Worm (Caenorhabditis elegans) whole organism, young adult: ENCODE data around the gene F37A8.5.

ENCODE experiments used
- C17E4.6 ChIP-seq: fragments of 200-800 bp; sonication (Bioruptor generic); IDR thresholded peaks from 2 replicates; pipeline ENCODE4 v1.3.6; 2022; ENCODE audit warnings: missing genetic modification reagents, missing genetic modification characterization, missing compliant biosample characterization
- D2030.7 ChIP-seq: fragments of 200-800 bp; sonication (Bioruptor generic); IDR thresholded peaks from 2 replicates; pipeline ENCODE4 v1.3.6; 2022; ENCODE audit warnings: missing genetic modification reagents, missing genetic modification characterization, missing compliant biosample characterization
- F33H1.4 ChIP-seq: fragments of 200-800 bp; sonication (Bioruptor generic); IDR thresholded peaks from 2 replicates; pipeline ENCODE4 v1.3.6; 2022; ENCODE audit warnings: missing genetic modification reagents, missing genetic modification characterization, missing compliant biosample characterization
- F52B5.7 ChIP-seq: sonication (generic microtip); optimal IDR thresholded peaks from 2 replicates; lab custom pipeline; 2016; ENCODE audit warnings: mild to moderate bottlenecking, missing genetic modification characterization, missing compliant biosample characterization
- K12H6.12 ChIP-seq: fragments of 200-800 bp; sonication (Bioruptor generic); optimal IDR thresholded peaks from 2 replicates; lab custom pipeline; 2018; ENCODE audit warnings: mild to moderate bottlenecking, missing genetic modification characterization, missing compliant biosample characterization
- Y53F4B.3 ChIP-seq: fragments of 200-800 bp; sonication (Bioruptor generic); IDR thresholded peaks from 2 replicates; pipeline ENCODE4 v1.3.6; 2022; ENCODE audit warnings: missing genetic modification reagents, missing genetic modification characterization, missing compliant biosample characterization
- Y79H2A.3 ChIP-seq: fragments of 200-800 bp; sonication (Bioruptor generic); conservative IDR thresholded peaks from 2 replicates; pipeline ENCODE4 v1.3.6; 2022; ENCODE audit warnings: missing genetic modification reagents, missing genetic modification characterization, missing compliant biosample characterization
- aptf-2 ChIP-seq: fragments of 200-800 bp; sonication (Bioruptor generic); conservative IDR thresholded peaks from 2 replicates; pipeline ENCODE4 v1.3.6; 2022; ENCODE audit warnings: missing genetic modification reagents, missing genetic modification characterization, missing compliant biosample characterization
- attf-5 ChIP-seq: fragments of 200-800 bp; sonication (Bioruptor generic); optimal IDR thresholded peaks from 2 replicates; lab custom pipeline; 2018; ENCODE audit warnings: mild to moderate bottlenecking, missing genetic modification characterization, missing compliant biosample characterization
- bed-2 ChIP-seq: fragments of 200-800 bp; sonication (Bioruptor generic); IDR thresholded peaks from 2 replicates; pipeline ENCODE4 v1.3.6; 2022; ENCODE audit warnings: missing genetic modification reagents, missing genetic modification characterization, missing compliant biosample characterization
- cebp-1 ChIP-seq, 2 experiments: fragments of 200-800 bp in 1 of 2; sonication (Bioruptor generic) in 1 of 2; sonication (generic microtip) in 1 of 2; IDR thresholded peaks in 1 of 2; optimal IDR thresholded peaks in 1 of 2; 2 replicates each; pipeline versions ENCODE4 v1.3.6 to Lab custom; 2017 to 2022; ENCODE audit warnings: missing compliant biosample characterization in 2 of 2, missing genetic modification characterization in 2 of 2, mild to moderate bottlenecking in 1 of 2, missing genetic modification reagents in 1 of 2, moderate library complexity in 1 of 2
- ceh-27 ChIP-seq: fragments of 200-800 bp; sonication (Bioruptor generic); optimal IDR thresholded peaks from 2 replicates; lab custom pipeline; 2018; ENCODE audit warnings: mild to moderate bottlenecking, missing genetic modification characterization, moderate library complexity, missing compliant biosample characterization
- dox-1 ChIP-seq: fragments of 200-800 bp; sonication (Bioruptor generic); IDR thresholded peaks from 2 replicates; pipeline ENCODE4 v1.3.6; 2022; ENCODE audit warnings: missing genetic modification reagents, missing genetic modification characterization, missing compliant biosample characterization
- efl-1 ChIP-seq: fragments of 150-350 bp; optimal IDR thresholded peaks from 2 replicates; lab custom pipeline; 2014; ENCODE audit warnings: missing biosample characterization, missing genetic modification reagents, missing genetic modification characterization
- egrh-3 ChIP-seq: fragments of 200-800 bp; sonication (Bioruptor generic); IDR thresholded peaks from 2 replicates; pipeline ENCODE4 v1.3.6; 2022; ENCODE audit warnings: missing genetic modification reagents, missing genetic modification characterization, missing compliant biosample characterization
- fkh-3 ChIP-seq: sonication (generic microtip); optimal IDR thresholded peaks from 2 replicates; lab custom pipeline; 2016; ENCODE audit warnings: mild to moderate bottlenecking, missing genetic modification characterization, missing compliant biosample characterization
- hlh-12 ChIP-seq: sonication (generic microtip); optimal IDR thresholded peaks from 2 replicates; lab custom pipeline; 2016; ENCODE audit warnings: missing genetic modification characterization, missing compliant biosample characterization
- hmg-1.2 ChIP-seq: fragments of 200-800 bp; sonication (Bioruptor generic); IDR thresholded peaks from 2 replicates; pipeline ENCODE4 v1.3.6; 2022; ENCODE audit warnings: missing genetic modification reagents, missing genetic modification characterization, missing compliant biosample characterization
- hrde-1 ChIP-seq: sonication (generic microtip); optimal IDR thresholded peaks from 2 replicates; lab custom pipeline; 2016; ENCODE audit warnings: missing genetic modification characterization, mild to moderate bottlenecking, missing compliant biosample characterization, moderate library complexity, missing genotype, missing genetic modification reagents, borderline replicate concordance
- lin-26 ChIP-seq: fragments of 200-800 bp; sonication (Bioruptor generic); IDR thresholded peaks from 2 replicates; pipeline ENCODE4 v1.3.6; 2022; ENCODE audit warnings: missing genetic modification reagents, missing genetic modification characterization, missing compliant biosample characterization
- lin-35 ChIP-seq, 3 experiments: fragments of 150-350 bp in 2 of 3; sonication (generic microtip) in 1 of 3; optimal IDR thresholded peaks; 2 replicates each; lab custom pipeline; 2014 to 2018; ENCODE audit warnings: missing biosample characterization in 3 of 3, missing genetic modification characterization in 3 of 3, missing genetic modification reagents in 3 of 3
- lin-40 ChIP-seq: sonication (generic microtip); optimal IDR thresholded peaks from 2 replicates; lab custom pipeline; 2016; ENCODE audit warnings: missing genetic modification characterization, mild to moderate bottlenecking, missing compliant biosample characterization, missing genotype, missing genetic modification reagents
- lin-54 ChIP-seq: fragments of 200-800 bp; sonication (Bioruptor generic); optimal IDR thresholded peaks from 2 replicates; lab custom pipeline; 2018; ENCODE audit warnings: mild to moderate bottlenecking, missing genetic modification characterization, missing compliant biosample characterization
- lsy-27 ChIP-seq: sonication (generic microtip); optimal IDR thresholded peaks from 2 replicates; lab custom pipeline; 2017; ENCODE audit warnings: missing genetic modification characterization, mild to moderate bottlenecking, missing compliant biosample characterization, antibody characterized with exemption, missing genotype, borderline replicate concordance; ENCODE audit not compliant: insufficient read depth
- madf-6 ChIP-seq: fragments of 200-800 bp; sonication (Bioruptor generic); IDR thresholded peaks from 2 replicates; pipeline ENCODE4 v1.3.6; 2022; ENCODE audit warnings: missing genetic modification reagents, missing genetic modification characterization, missing compliant biosample characterization
- madf-8 ChIP-seq: fragments of 200-800 bp; sonication (Bioruptor generic); conservative IDR thresholded peaks from 2 replicates; pipeline ENCODE4 v1.3.6; 2022; ENCODE audit warnings: missing genetic modification reagents, missing genetic modification characterization, missing compliant biosample characterization
- nhr-120 ChIP-seq: fragments of 200-800 bp; sonication (Bioruptor generic); IDR thresholded peaks from 2 replicates; pipeline ENCODE4 v1.3.6; 2022; ENCODE audit warnings: missing genetic modification characterization, missing compliant biosample characterization
- rpc-1 ChIP-seq, 2 experiments: fragments of 150-350 bp in 1 of 2; sonication (generic microtip) in 1 of 2; optimal IDR thresholded peaks; 2 replicates each; lab custom pipeline; 2014 to 2018; ENCODE audit warnings: missing biosample characterization in 1 of 2, missing genetic modification characterization in 1 of 2, missing genetic modification reagents in 1 of 2, missing genotype in 1 of 2
- sea-2 ChIP-seq: fragments of 200-800 bp; sonication (Bioruptor generic); IDR thresholded peaks from 2 replicates; pipeline ENCODE4 v1.3.6; 2022; ENCODE audit warnings: missing genetic modification characterization, missing compliant biosample characterization
- snpc-3.4 ChIP-seq: sonication (generic microtip); optimal IDR thresholded peaks from 2 replicates; lab custom pipeline; 2017; ENCODE audit warnings: missing genetic modification characterization, mild to moderate bottlenecking, missing compliant biosample characterization, antibody characterized with exemption, moderate library complexity, missing genotype, missing genetic modification reagents
- snpc-4 ChIP-seq, 5 experiments: fragments of 150-350 bp in 1 of 5; sonication (generic microtip) in 4 of 5; optimal IDR thresholded peaks; 2 replicates each; lab custom pipeline; 2014 to 2018; ENCODE audit warnings: missing genetic modification characterization in 5 of 5, missing biosample characterization in 3 of 5, antibody characterized with exemption in 2 of 5, mild to moderate bottlenecking in 2 of 5, missing compliant biosample characterization in 2 of 5, missing genotype in 2 of 5, moderate library complexity in 2 of 5, missing genetic modification reagents in 1 of 5
- somi-1 ChIP-seq: fragments of 200-800 bp; sonication (Bioruptor generic); optimal IDR thresholded peaks from 2 replicates; lab custom pipeline; 2018; ENCODE audit warnings: mild to moderate bottlenecking, missing genetic modification characterization, missing compliant biosample characterization
- zfh-2 ChIP-seq: fragments of 200-800 bp; sonication (Bioruptor generic); conservative IDR thresholded peaks from 2 replicates; pipeline ENCODE4 v1.3.6; 2022; ENCODE audit warnings: missing genetic modification reagents, missing genetic modification characterization, missing compliant biosample characterization
- ztf-28 ChIP-seq: fragments of 200-800 bp; sonication (Bioruptor generic); IDR thresholded peaks from 2 replicates; pipeline ENCODE4 v1.3.6; 2022; ENCODE audit warnings: missing genetic modification reagents, missing genetic modification characterization, missing compliant biosample characterization

The F37A8.5 gene

ce11 chrIII:3984049-3984484 lies 27.6 kb downstream of the F37A8.5 start:
- TF ChIP-seq zfh-2 (GFP tag; lab: Robert Waterston, UW): peak; percentile 95
- peak; percentile 65 for TF ChIP-seq efl-1
- TF ChIP-seq lin-26: peak; percentile 32; the same call in 1 of the 2 replicates
- TF ChIP-seq C17E4.6 (GFP tag; lab: Robert Waterston, UW): no peak
- TF ChIP-seq K12H6.12 (tag; lab: Kevin White, UChicago): peak; percentile 80
- TF ChIP-seq sea-2: no peak
- no peak for TF ChIP-seq hrde-1 (tag; lab: Kevin White, UChicago)
- no peak for TF ChIP-seq bed-2 (GFP tag; lab: Robert Waterston, UW)
- no peak for TF ChIP-seq D2030.7
- no peak for TF ChIP-seq cebp-1 (GFP tag; IDR thresholded peaks at IDR 0.05; lab: Robert Waterston, UW)
- TF ChIP-seq cebp-1 (tag; optimal IDR thresholded peaks at IDR 0.05; lab: Kevin White, UChicago): peak; percentile 30
- TF ChIP-seq hlh-12: no peak
- TF ChIP-seq madf-6 (GFP tag; lab: Robert Waterston, UW): peak; percentile 68; the same call in 1 of the 2 replicates
- TF ChIP-seq ceh-27 (GFP tag; lab: Kevin White, UChicago): no peak
- TF ChIP-seq ztf-28: no peak
- TF ChIP-seq attf-5 (GFP tag; lab: Kevin White, UChicago): peak; percentile 11
- no peak for TF ChIP-seq Y53F4B.3 (GFP tag; lab: Robert Waterston, UW)
- TF ChIP-seq F33H1.4 (GFP tag; lab: Robert Waterston, UW): no peak
- no peak for TF ChIP-seq Y79H2A.3
- no peak for TF ChIP-seq lin-35 (GFP tag; optimal IDR thresholded peaks at IDR 0.05; lab: Kevin White, UChicago)
- TF ChIP-seq F52B5.7 (tag; lab: Kevin White, UChicago): peak; percentile 19
- peak; percentile 46; the same call in 1 of the 2 replicates for TF ChIP-seq dox-1
- TF ChIP-seq snpc-4 (GFP tag; optimal IDR thresholded peaks at IDR 0.05; lab: Kevin White, UChicago): no peak
- no peak for TF ChIP-seq snpc-4 (tag; optimal IDR thresholded peaks at IDR 0.05; lab: Kevin White, UChicago)
- no peak for TF ChIP-seq somi-1 (GFP tag; lab: Kevin White, UChicago)
- TF ChIP-seq aptf-2: no peak
- TF ChIP-seq lsy-27 (tag; lab: Kevin White, UChicago): no peak
- TF ChIP-seq egrh-3 (GFP tag; lab: Robert Waterston, UW): peak; percentile 50; the same call in 1 of the 2 replicates
- TF ChIP-seq lin-40 (tag; lab: Kevin White, UChicago): no peak
- peak; percentile 38; the same call in 1 of the 2 replicates for TF ChIP-seq madf-8 (GFP tag; lab: Robert Waterston, UW)
- TF ChIP-seq lin-54 (GFP tag; lab: Kevin White, UChicago): peak; percentile 2
- TF ChIP-seq hmg-1.2 (GFP tag; lab: Robert Waterston, UW): peak; percentile 32; the same call in 1 of the 2 replicates
- TF ChIP-seq nhr-120 (GFP tag; lab: Robert Waterston, UW): 0 out of 2 replicates have a peak, but pooled peaks have one; percentile 15

DNA sequence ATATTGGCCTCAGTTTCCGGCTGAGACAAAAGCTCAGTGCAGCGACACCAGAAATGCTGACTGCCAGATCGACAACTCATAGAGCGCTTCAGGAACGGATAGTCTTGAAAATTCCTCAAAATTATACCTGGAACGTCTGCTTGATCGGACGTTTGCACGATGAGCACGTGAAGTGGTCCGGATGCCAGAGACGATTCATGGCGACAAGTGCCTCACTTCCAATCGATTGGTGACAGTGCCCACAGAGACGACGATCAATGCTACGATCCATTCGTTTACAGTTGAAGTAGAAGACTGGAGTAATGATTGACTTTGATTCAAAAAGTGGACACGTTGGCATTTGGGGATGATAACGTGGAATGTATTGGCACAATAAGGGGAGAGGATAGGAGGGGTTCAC lies 29.9 kb downstream of the F37A8.5 start, which contains the start of gene Y1A5A.1:
Y1A5A.1 (minus strand) TSS at position 294 of the 400 bp plus-strand sequence.
- TF ChIP-seq snpc-3.4 (tag; lab: Kevin White, UChicago) (no peak), fkh-3 (tag; lab: Kevin White, UChicago) (no peak), rpc-1 (optimal IDR thresholded peaks at IDR 0.05; lab: Kevin White, UChicago) (no peak), rpc-1 (tag; optimal IDR thresholded peaks at IDR 0.05; lab: Kevin White, UChicago) (peak; percentile 15)
